Fruit fly (Drosophila melanogaster): ENCODE results near the gene CG5455.

dm6 chr3R:26502072-26502471 is 40.7 kb downstream of the CG5455 start:
- TF ChIP-seq CTCF (GFP tag; optimal IDR thresholded peaks at IDR 0.05), result no peak
- no peak for TF ChIP-seq gsb (GFP tag; IDR thresholded peaks at IDR 0.05)
- no peak for TF ChIP-seq CG11093 (GFP tag; IDR thresholded peaks at IDR 0.05)
- TF ChIP-seq E2f1 (GFP tag; IDR thresholded peaks at IDR 0.05), result no peak
- TF ChIP-seq CG5953 (GFP tag; IDR thresholded peaks at IDR 0.05), result no peak
- TF ChIP-seq exex (tag; optimal IDR thresholded peaks at IDR 0.05), result no peak
- no peak for TF ChIP-seq Gug (GFP tag; IDR thresholded peaks at IDR 0.05)
- no peak for TF ChIP-seq trem (tag; optimal IDR thresholded peaks at IDR 0.05)
- TF ChIP-seq sens (GFP tag), result no peak
- TF ChIP-seq CG18764 (GFP tag; optimal IDR thresholded peaks at IDR 0.05), result no peak
- TF ChIP-seq Taf1 (GFP tag; IDR thresholded peaks at IDR 0.05), result no peak
- TF ChIP-seq CG7987 (GFP tag; optimal IDR thresholded peaks at IDR 0.05), result no peak
- no peak for TF ChIP-seq Abd-B (GFP tag; optimal IDR thresholded peaks at IDR 0.05)
